Worm (Caenorhabditis elegans): Measurements from ENCODE around the gene pap-2.

ce11 chrII:9614728-9615127 is 5.5 kb upstream of the pap-2 start, which contains the start of gene hlh-6:
- TF ChIP-seq W03F9.2 (tag; optimal IDR thresholded peaks at IDR 0.05) (no peak), him-1 (tag; optimal IDR thresholded peaks at IDR 0.05) (no peak), dao-5 (tag; optimal IDR thresholded peaks at IDR 0.05) (no peak)

Data from whole organism, L4/young adult.